Fruit fly (Drosophila melanogaster) Kc167 (cell line): Measurements from ENCODE around the gene ghi.

Experiments
- Myc ChIP-seq: fragments of >200 bp; optimal IDR thresholded peaks from 2 replicates; lab custom pipeline; 2017; ENCODE audit warnings: missing external identifiers
- Sin3A ChIP-seq: fragments of >200 bp; optimal IDR thresholded peaks from 2 replicates; lab custom pipeline; 2018; ENCODE audit warnings: missing external identifiers
- h ChIP-seq: fragments of >200 bp; optimal IDR thresholded peaks from 3 replicates; lab custom pipeline; 2018; ENCODE audit warnings: missing external identifiers
- insv ChIP-seq: fragments of >200 bp; optimal IDR thresholded peaks from 3 replicates; lab custom pipeline; 2018; ENCODE audit warnings: missing external identifiers
- psq ChIP-seq: fragments of >200 bp; optimal IDR thresholded peaks from 2 replicates; lab custom pipeline; 2017; ENCODE audit warnings: missing external identifiers
- ttk ChIP-seq: sonication (Bioruptor generic); optimal IDR thresholded peaks from 2 replicates; lab custom pipeline; 2017; ENCODE audit warnings: missing external identifiers

The ghi gene

dm6 chr3L:9422636-9423419 lies 28.8 kb upstream of the ghi start, which contains the start of gene aay:
aay (plus strand) TSS chr3L:9423253.
- TF ChIP-seq Myc (lab: Kevin White, UChicago) = no peak
- no peak for TF ChIP-seq psq (lab: Kevin White, UChicago)
- TF ChIP-seq ttk (lab: Kevin White, UChicago) = no peak
- TF ChIP-seq insv (lab: Kevin White, UChicago) = no peak

DNA sequence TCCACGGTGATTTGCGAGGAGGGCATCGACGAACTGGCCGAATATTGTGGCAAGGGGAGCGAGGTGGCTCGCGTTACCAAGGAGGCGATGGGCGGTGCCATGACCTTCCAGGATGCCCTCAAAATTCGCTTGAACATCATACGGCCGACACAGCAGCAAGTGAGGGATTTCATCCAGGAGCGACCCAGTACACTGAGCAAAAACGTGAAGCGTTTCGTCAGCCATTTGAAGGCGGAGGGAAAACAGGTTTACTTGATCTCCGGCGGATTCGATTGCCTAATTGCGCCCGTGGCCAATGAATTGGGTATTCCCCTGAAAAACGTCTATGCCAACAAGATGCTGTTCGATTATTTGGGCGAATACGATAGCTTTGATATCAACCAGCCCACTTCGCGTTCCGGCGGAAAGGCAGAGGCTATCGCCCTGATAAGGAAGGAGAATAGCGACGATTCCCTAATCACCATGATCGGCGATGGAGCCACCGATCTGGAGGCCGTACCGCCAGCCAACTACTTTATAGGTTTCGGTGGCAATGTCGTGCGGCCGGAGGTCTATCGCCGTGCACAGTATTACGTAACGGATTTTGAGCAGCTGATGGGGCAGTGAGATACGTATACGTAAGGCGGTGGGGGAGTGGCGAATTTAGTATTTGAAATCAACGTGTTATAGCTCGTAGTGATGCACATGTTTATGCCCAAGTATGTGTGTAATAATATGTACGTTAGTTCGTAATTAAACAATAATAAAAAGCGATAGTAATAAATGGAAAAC lies 27.7 kb upstream of the ghi start:
- TF ChIP-seq h (lab: Kevin White, UChicago) (no peak), Myc (lab: Kevin White, UChicago) (no peak), psq (lab: Kevin White, UChicago) (no peak), Sin3A (no peak), ttk (lab: Kevin White, UChicago) (no peak), insv (lab: Kevin White, UChicago) (no peak)

DNA sequence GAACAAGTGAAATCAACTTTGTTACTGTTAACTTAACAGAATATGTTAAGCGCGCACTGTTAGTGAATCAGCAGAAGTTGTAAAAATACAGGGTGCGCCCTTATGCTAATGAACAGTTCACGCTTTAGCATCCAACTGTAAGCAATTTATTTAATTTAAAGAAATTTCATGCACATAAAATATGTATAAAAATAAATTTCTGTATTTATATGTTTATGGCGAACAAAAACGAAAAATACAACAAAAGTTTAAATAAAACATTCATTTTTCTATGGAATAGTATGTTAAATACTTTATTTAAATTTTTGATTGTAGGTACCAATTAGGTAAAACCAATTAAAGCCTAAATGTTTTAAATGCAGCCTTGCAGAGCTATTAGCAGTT lies 27.2 kb upstream of the ghi start:
- TF ChIP-seq h (lab: Kevin White, UChicago) (no peak), Myc (lab: Kevin White, UChicago) (no peak), ttk (lab: Kevin White, UChicago) (no peak), insv (lab: Kevin White, UChicago) (no peak), psq (lab: Kevin White, UChicago) (no peak), Sin3A (no peak)

DNA sequence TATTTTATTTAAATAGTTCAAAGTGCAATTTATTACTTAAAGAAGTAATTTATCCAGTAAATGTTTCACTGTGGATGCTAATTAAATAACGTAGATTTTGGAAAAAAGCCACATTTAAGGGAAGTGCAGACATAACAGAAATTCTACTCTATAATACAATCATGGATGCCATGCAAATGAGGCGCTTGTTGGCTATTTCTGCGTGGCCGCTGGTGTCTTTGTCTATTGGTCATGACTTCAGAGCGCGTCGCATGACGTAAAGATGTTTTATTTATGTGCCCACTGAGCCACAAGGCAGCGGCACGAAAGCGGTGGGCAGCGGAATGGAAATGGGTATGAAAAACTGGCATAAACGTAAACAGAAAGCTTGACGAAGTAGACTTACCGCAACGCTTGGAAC lies 25.8 kb upstream of the ghi start:
- TF ChIP-seq Sin3A (no peak), h (lab: Kevin White, UChicago) (no peak), insv (lab: Kevin White, UChicago) (no peak), ttk (lab: Kevin White, UChicago) (no peak), Myc (lab: Kevin White, UChicago) (no peak), psq (lab: Kevin White, UChicago) (no peak)

DNA sequence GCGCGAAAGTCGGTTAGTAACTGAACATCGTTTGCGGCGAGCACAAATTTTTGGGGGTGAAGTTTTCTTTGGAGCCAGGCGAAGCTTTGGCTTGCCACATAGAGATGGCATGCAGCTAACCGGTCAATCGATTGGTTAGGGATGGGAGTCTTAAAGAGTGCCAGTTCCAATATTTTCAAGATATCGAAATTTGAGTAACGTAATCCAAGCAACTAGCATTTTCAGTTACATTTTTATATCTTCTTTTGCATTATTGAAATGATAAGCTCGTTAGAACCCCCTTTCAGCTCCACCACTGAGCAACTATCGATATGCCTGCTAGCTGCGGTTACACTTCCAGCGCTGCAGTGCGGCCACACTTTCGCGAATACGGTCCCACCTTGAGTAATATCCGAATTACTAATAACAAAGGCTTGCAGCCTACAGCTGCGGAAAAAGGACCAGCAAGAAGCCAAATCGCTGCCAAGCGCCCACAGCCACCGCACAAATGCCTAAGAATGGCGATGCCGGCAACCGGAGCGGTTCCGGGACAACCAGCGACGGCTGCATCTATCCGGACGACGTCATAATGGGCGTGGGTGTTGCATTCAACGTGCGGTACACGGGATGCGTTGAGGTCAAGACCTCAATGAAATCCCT lies 24.9 kb upstream of the ghi start, which contains the start of the genes Atat and Shc:
Atat (minus strand) TSS at position 103 of the 639 bp plus-strand sequence.
Shc (plus strand) TSS at position 355 of the 639 bp plus-strand sequence.
- TF ChIP-seq Myc (lab: Kevin White, UChicago) = no peak
- TF ChIP-seq insv (lab: Kevin White, UChicago) = no peak
- TF ChIP-seq Sin3A = no peak
- TF ChIP-seq ttk (lab: Kevin White, UChicago) = no peak
- TF ChIP-seq h (lab: Kevin White, UChicago) = no peak
- no peak for TF ChIP-seq psq (lab: Kevin White, UChicago)

DNA sequence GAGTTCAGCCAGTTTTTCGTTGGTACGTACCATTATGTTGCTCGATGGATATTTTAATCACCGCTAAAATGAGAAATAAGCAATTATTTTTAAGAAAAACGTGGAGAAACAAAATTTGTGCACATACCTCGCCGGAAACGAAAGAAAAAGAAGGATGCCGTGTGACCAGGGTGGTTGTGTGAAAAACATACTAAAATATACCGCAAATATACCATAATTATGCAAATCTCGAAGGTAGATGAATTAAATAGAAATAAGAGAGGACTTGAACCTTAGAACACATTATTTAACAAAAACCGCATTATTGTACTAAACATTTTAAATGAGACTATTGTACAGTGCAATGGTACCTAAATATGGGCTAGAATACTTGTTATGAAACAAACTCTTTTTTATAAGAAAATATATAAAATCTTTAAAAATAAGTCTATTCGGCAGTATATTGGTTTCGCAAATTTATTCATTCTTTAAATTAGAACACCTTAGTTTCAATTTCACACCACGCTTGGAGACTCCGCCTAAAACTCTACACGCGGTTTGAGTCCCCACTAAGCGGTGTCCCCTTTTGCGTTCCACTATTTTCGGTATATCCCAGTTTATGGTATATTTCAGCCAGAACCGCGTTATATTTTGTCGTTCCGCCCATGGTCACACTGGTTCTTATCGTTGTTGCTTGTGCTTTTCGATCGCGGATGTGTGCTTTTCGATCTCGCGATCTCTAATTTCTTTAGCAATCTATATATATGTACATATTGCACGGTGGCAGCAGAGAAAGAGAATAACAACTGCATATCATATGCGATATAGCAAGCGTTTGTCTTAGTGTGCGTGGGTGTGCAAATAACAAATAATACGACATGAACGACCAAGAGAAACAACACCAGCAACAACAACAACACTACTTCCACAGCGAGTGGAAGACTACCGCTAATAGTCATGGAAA lies 21.7 kb upstream of the ghi start, which contains the start of the genes RpS17 and MTF-1:
RpS17 (minus strand) TSS at position 157 of the 943 bp plus-strand sequence.
MTF-1 (plus strand) TSS at position 648 of the 943 bp plus-strand sequence.
- no peak for TF ChIP-seq psq (lab: Kevin White, UChicago)
- TF ChIP-seq ttk (lab: Kevin White, UChicago) = no peak
- no peak for TF ChIP-seq h (lab: Kevin White, UChicago)

- no peak for TF ChIP-seq h (lab: Kevin White, UChicago)
- TF ChIP-seq Sin3A = no peak
- TF ChIP-seq insv (lab: Kevin White, UChicago) = no peak
- no peak for TF ChIP-seq Myc (lab: Kevin White, UChicago)
- no peak for TF ChIP-seq psq (lab: Kevin White, UChicago)
- no peak for TF ChIP-seq ttk (lab: Kevin White, UChicago)
Observed at dm6 chr3L:9430608-9430952, 21.1 kb upstream of the ghi start.

DNA sequence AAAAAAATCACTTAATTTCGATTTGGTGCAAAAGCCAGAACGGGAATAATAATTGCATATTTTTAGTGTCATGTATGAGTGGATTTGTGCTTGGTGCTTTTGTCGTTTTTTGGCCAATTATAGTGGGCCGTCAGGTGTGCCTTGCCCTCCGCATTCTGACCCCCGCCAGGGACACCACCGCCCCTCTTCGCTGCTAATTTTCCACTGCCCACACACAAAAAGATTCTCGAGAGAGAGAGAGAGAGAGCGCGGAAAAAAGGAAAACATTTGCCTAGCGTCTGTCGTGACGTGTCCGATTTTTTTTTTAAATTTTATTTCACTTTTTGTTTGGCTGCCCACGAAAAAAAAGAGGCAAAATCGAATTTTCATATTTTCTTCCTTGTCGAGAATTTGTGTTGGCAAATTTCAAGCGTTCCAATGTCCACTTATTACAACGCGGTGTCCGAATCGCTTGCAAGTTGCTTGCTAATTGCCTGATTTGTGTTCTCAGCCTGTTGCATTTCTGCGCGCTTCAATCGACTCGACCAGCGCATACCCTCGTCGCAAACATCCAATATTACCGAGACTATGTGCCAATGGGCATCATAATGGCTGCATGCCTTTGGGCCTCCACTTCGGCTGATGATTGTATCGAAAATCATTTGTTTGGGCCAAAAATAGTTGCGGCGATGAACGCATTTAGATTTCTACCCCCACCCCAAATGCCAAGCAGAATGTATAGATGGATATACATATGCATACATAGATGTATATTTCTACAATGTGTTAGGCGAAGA lies 19.6 kb upstream of the ghi start:
- TF ChIP-seq psq (lab: Kevin White, UChicago) = no peak
- no peak for TF ChIP-seq Myc (lab: Kevin White, UChicago)
- TF ChIP-seq ttk (lab: Kevin White, UChicago) = no peak
- TF ChIP-seq insv (lab: Kevin White, UChicago) = no peak
- TF ChIP-seq Sin3A = no peak
- TF ChIP-seq h (lab: Kevin White, UChicago) = no peak

DNA sequence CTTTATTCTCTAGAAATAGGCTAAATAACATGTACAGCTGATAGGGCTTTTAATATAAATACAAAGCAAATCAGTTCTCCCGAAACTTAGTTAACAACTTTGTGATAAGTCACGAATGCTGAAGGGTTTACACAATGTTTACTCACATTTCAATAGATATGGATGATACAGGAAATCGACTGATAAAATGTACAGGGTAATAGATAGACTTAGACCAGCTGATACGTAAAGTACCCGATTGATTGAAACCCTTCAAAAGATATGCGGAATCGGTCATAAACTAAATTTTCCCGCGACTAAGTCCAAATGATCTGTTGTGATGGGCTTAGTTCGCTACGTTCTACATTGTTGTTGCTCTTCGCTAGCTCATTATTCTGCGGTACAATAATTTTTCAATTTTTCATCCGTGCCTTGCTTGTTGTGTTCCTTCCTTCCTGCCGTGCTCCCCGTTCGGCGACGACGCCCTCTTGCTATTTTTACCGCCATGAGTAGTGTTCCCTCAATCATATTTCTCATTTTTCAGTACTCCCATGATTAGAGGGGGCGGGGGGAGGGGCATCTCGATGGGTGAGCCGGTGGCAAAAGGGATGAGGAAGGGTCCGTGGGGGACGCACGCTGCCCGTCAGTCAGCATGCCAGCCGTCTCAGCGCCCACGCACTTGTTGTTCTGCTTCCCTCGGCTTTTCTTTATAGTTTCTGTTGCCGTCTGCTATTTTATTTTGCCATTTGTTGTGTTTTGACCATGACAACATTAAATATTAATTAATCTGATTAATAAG lies 18.7 kb upstream of the ghi start:
- TF ChIP-seq h (lab: Kevin White, UChicago) (no peak), insv (lab: Kevin White, UChicago) (no peak), Myc (lab: Kevin White, UChicago) (no peak), Sin3A (no peak), ttk (lab: Kevin White, UChicago) (no peak), psq (lab: Kevin White, UChicago) (no peak)
